Worm (Caenorhabditis elegans) whole organism, L1 larva: ENCODE measurements around the gene spv-1.
A peak's percentile ranks its signal among the peaks of the same experiment; 100 is the strongest.

Experiments
- C16A3.4 ChIP-seq: fragments of 150-350 bp; optimal IDR thresholded peaks from 2 replicates; lab custom pipeline; 2014; ENCODE audit warnings: missing biosample characterization, missing genetic modification characterization
- ama-1 ChIP-seq: fragments of 150-350 bp; optimal IDR thresholded peaks from 2 replicates; lab custom pipeline; 2014
- dpl-1 ChIP-seq, 3 experiments: fragments of 150-350 bp in 2 of 3; sonication (generic microtip) in 1 of 3; optimal IDR thresholded peaks; 2 replicates each; lab custom pipeline; 2014 to 2017; ENCODE audit warnings: missing biosample characterization in 3 of 3, missing genetic modification characterization in 3 of 3, missing genetic modification reagents in 3 of 3
- fkh-8 ChIP-seq: sonication (generic microtip); optimal IDR thresholded peaks from 2 replicates; lab custom pipeline; 2016; ENCODE audit warnings: mild to moderate bottlenecking, missing genetic modification characterization, missing compliant biosample characterization
- jun-1 ChIP-seq: fragments of 150-350 bp; optimal IDR thresholded peaks from 2 replicates; lab custom pipeline; 2014; ENCODE audit warnings: missing biosample characterization, missing genetic modification reagents, missing genetic modification characterization
- lin-15B ChIP-seq: fragments of 150-350 bp; sonication (generic microtip); optimal IDR thresholded peaks from 3 replicates; lab custom pipeline; 2014; ENCODE audit warnings: missing biosample characterization, missing genetic modification characterization
- lir-3 ChIP-seq: sonication (generic microtip); optimal IDR thresholded peaks from 2 replicates; lab custom pipeline; 2016; ENCODE audit warnings: mild to moderate bottlenecking, missing genetic modification characterization, moderate library complexity, missing compliant biosample characterization; ENCODE audit not compliant: poor library complexity
- mdl-1 ChIP-seq, 2 experiments: fragments of 150-350 bp; optimal IDR thresholded peaks; 2 replicates each; lab custom pipeline; 2014 to 2017; ENCODE audit warnings: missing biosample characterization in 2 of 2, missing genetic modification characterization in 2 of 2, inconsistent platforms in 1 of 2
- mep-1 ChIP-seq: fragments of 150-350 bp; optimal IDR thresholded peaks from 2 replicates; lab custom pipeline; 2014; ENCODE audit warnings: missing biosample characterization, missing genetic modification characterization
- nhr-12 ChIP-seq: sonication (generic microtip); optimal IDR thresholded peaks from 2 replicates; lab custom pipeline; 2017; ENCODE audit warnings: missing biosample characterization, missing genetic modification characterization
- nhr-71 ChIP-seq: sonication (generic microtip); optimal IDR thresholded peaks from 2 replicates; lab custom pipeline; 2016; ENCODE audit warnings: mild to moderate bottlenecking, missing genetic modification characterization, moderate library complexity, missing compliant biosample characterization
- nhr-76 ChIP-seq: sonication (generic microtip); optimal IDR thresholded peaks from 2 replicates; lab custom pipeline; 2017; ENCODE audit warnings: missing biosample characterization, missing genetic modification characterization
- nhr-85 ChIP-seq: sonication (generic microtip); peaks from one replicate; lab custom pipeline; 2016; ENCODE audit warnings: missing genetic modification characterization, inconsistent platforms, missing compliant biosample characterization

DNA sequence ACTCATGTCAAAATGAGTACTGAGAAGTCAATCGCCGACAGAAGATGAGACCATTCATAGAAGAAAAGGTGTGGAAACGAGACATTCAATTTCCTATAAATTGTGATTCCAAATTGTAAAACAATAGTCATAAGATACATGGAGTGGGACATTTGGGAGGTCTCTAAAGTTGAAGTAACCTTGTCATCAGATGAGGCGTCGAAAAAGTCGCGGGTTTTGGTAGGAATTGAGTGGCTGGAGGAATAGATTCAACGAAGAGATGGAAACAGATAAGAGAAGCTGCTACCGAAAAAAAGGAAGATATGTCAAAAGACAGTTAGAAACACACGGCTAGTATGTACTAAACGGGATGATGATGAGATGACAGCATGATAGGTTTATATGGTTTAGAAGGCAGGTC lies 2.2 kb upstream of the spv-1 start:
- TF ChIP-seq ama-1 (lab: Kevin White, UChicago) (no peak), fkh-8 (no peak), C16A3.4 (tag; lab: Kevin White, UChicago) (peak; percentile 4), dpl-1 (GFP tag; optimal IDR thresholded peaks at IDR 0.05; lab: Kevin White, UChicago) (no peak), nhr-85 (tag; lab: Kevin White, UChicago) (peak; percentile 85), jun-1 (tag; lab: Kevin White, UChicago) (no peak), mdl-1 (tag; optimal IDR thresholded peaks at IDR 0.05; lab: Kevin White, UChicago) (no peak), nhr-76 (tag; lab: Kevin White, UChicago) (no peak), nhr-71 (tag; lab: Kevin White, UChicago) (no peak), lir-3 (tag; lab: Kevin White, UChicago) (no peak), lin-15B (tag; lab: Kevin White, UChicago) (no peak), mep-1 (tag; lab: Kevin White, UChicago) (peak; percentile 27), nhr-12 (tag; lab: Kevin White, UChicago) (no peak)
